Fruit fly (Drosophila melanogaster) whole organism, prepupa: ENCODE measurements around the gene CG7943.

ENCODE experiments used
- CG10631 ChIP-seq: fragments of 200-800 bp; sonication (Bioruptor generic); optimal IDR thresholded peaks from 2 replicates; lab custom pipeline; 2016; ENCODE audit warnings: missing biosample characterization, missing genetic modification characterization
- CG11294 ChIP-seq: fragments of 200-800 bp; sonication (Bioruptor generic); IDR thresholded peaks from 2 replicates; pipeline ENCODE4 v1.3.6; 2022; ENCODE audit warnings: missing biosample characterization, missing genetic modification characterization
- CG11902 ChIP-seq: fragments of 200-800 bp; sonication (Bioruptor generic); optimal IDR thresholded peaks from 3 replicates; lab custom pipeline; 2016; ENCODE audit warnings: missing biosample characterization, missing genetic modification characterization
- CG15336 ChIP-seq: fragments of 200-800 bp; sonication (Bioruptor generic); IDR thresholded peaks from 2 replicates; pipeline ENCODE4 v1.3.6; 2022; ENCODE audit warnings: missing biosample characterization, missing genetic modification characterization
- CG1621 ChIP-seq: fragments of 200-800 bp; sonication (Bioruptor generic); optimal IDR thresholded peaks from 3 replicates; lab custom pipeline; 2018; ENCODE audit warnings: missing biosample characterization, mild to moderate bottlenecking, missing genetic modification characterization
- CG16779 ChIP-seq: fragments of 200-800 bp; sonication (Bioruptor generic); optimal IDR thresholded peaks from 3 replicates; lab custom pipeline; 2017; ENCODE audit warnings: missing biosample characterization, mild to moderate bottlenecking, missing genetic modification characterization
- CG3032 ChIP-seq: fragments of 200-800 bp; optimal IDR thresholded peaks from 2 replicates; lab custom pipeline; 2019; ENCODE audit warnings: missing biosample characterization, mild to moderate bottlenecking, missing genetic modification characterization, moderate library complexity
- CG31627 ChIP-seq: fragments of 200-800 bp; sonication (Bioruptor generic); optimal IDR thresholded peaks from 3 replicates; lab custom pipeline; 2016; ENCODE audit warnings: missing biosample characterization, missing genetic modification characterization
- CG32006 ChIP-seq: fragments of 200-800 bp; sonication (Bioruptor generic); optimal IDR thresholded peaks from 3 replicates; lab custom pipeline; 2017; ENCODE audit warnings: missing biosample characterization, mild to moderate bottlenecking, missing genetic modification characterization
- CG3919 ChIP-seq: fragments of 200-800 bp; sonication (Bioruptor generic); optimal IDR thresholded peaks from 3 replicates; lab custom pipeline; 2016; ENCODE audit warnings: missing biosample characterization, missing genetic modification characterization
- CG4318 ChIP-seq: fragments of 200-800 bp; sonication (Bioruptor generic); optimal IDR thresholded peaks from 3 replicates; lab custom pipeline; 2017; ENCODE audit warnings: missing biosample characterization, mild to moderate bottlenecking, missing genetic modification characterization
- CG6163 ChIP-seq: fragments of 200-800 bp; sonication (Bioruptor generic); IDR thresholded peaks from 3 replicates; pipeline ENCODE4 v1.3.6; 2022; ENCODE audit warnings: missing biosample characterization, missing genetic modification characterization
- CG6276 ChIP-seq: fragments of 200-800 bp; sonication (Bioruptor generic); optimal IDR thresholded peaks from 2 replicates; lab custom pipeline; 2017; ENCODE audit warnings: missing biosample characterization, mild to moderate bottlenecking, missing genetic modification characterization
- CG6792 ChIP-seq: fragments of 200-800 bp; sonication (Bioruptor generic); optimal IDR thresholded peaks from 3 replicates; lab custom pipeline; 2016; ENCODE audit warnings: missing biosample characterization, missing genetic modification characterization
- CG6808 ChIP-seq: fragments of 200-800 bp; sonication (Bioruptor generic); optimal IDR thresholded peaks from 3 replicates; lab custom pipeline; 2017; ENCODE audit warnings: missing biosample characterization, missing genetic modification characterization, mild to moderate bottlenecking, moderate library complexity, missing genetic modification reagents
- CG6854 ChIP-seq: fragments of 200-800 bp; sonication (Bioruptor generic); optimal IDR thresholded peaks from 2 replicates; lab custom pipeline; 2017; ENCODE audit warnings: missing biosample characterization, mild to moderate bottlenecking, missing genetic modification characterization
- CG7368 ChIP-seq: fragments of 200-800 bp; sonication (Bioruptor generic); optimal IDR thresholded peaks from 3 replicates; lab custom pipeline; 2016; ENCODE audit warnings: missing biosample characterization, missing genetic modification characterization
- CG8119 ChIP-seq: fragments of 200-800 bp; sonication (Bioruptor generic); IDR thresholded peaks from 3 replicates; pipeline ENCODE4 v1.3.6; 2022; ENCODE audit warnings: missing biosample characterization, missing genetic modification characterization
- CG8319 ChIP-seq: fragments of 200-800 bp; sonication (Bioruptor generic); optimal IDR thresholded peaks from 3 replicates; lab custom pipeline; 2016; ENCODE audit warnings: missing biosample characterization, missing genetic modification characterization
- CG8632 ChIP-seq: fragments of 200-800 bp; sonication (Bioruptor generic); optimal IDR thresholded peaks from 3 replicates; lab custom pipeline; 2016; ENCODE audit warnings: missing biosample characterization, missing genetic modification characterization
- CG9139 ChIP-seq: fragments of 200-800 bp; sonication (Bioruptor generic); optimal IDR thresholded peaks from 3 replicates; lab custom pipeline; 2017; ENCODE audit warnings: missing biosample characterization, mild to moderate bottlenecking, missing genetic modification characterization
- Eip75B ChIP-seq: fragments of 200-800 bp; sonication (Bioruptor generic); optimal IDR thresholded peaks from 3 replicates; lab custom pipeline; 2016; ENCODE audit warnings: missing biosample characterization, missing genetic modification characterization
- Eip78C ChIP-seq: fragments of 200-800 bp; sonication (Bioruptor generic); peaks from one replicate; lab custom pipeline; 2016; ENCODE audit warnings: missing biosample characterization, missing genetic modification characterization
- Eip93F ChIP-seq: fragments of 200-800 bp; sonication (Bioruptor generic); optimal IDR thresholded peaks from 2 replicates; lab custom pipeline; 2016; ENCODE audit warnings: missing biosample characterization, mild to moderate bottlenecking, missing genetic modification characterization
- Ets21C ChIP-seq: fragments of 200-800 bp; sonication (Bioruptor generic); optimal IDR thresholded peaks from 3 replicates; lab custom pipeline; 2016; ENCODE audit warnings: missing biosample characterization, missing genetic modification characterization
- Ets96B ChIP-seq: fragments of 200-800 bp; optimal IDR thresholded peaks from 2 replicates; lab custom pipeline; 2019; ENCODE audit warnings: missing biosample characterization, mild to moderate bottlenecking, missing genetic modification characterization, moderate library complexity
- Gug ChIP-seq: fragments of 200-800 bp; sonication (Bioruptor generic); IDR thresholded peaks from 2 replicates; pipeline ENCODE4 v1.3.6; 2022; ENCODE audit warnings: missing biosample characterization, missing genetic modification characterization
- Hr38 ChIP-seq: sonication (Bioruptor generic); optimal IDR thresholded peaks from 2 replicates; lab custom pipeline; 2016; ENCODE audit warnings: missing biosample characterization, missing genetic modification characterization
- Hr39 ChIP-seq: fragments of 200-800 bp; sonication (Bioruptor generic); optimal IDR thresholded peaks from 2 replicates; lab custom pipeline; 2016; ENCODE audit warnings: missing biosample characterization, missing genetic modification characterization
- Hr4 ChIP-seq: fragments of 200-800 bp; sonication (Bioruptor generic); optimal IDR thresholded peaks from 3 replicates; lab custom pipeline; 2016; ENCODE audit warnings: missing biosample characterization, missing genetic modification characterization
- Lpt ChIP-seq: fragments of 200-800 bp; sonication (Bioruptor generic); optimal IDR thresholded peaks from 3 replicates; lab custom pipeline; 2016; ENCODE audit warnings: missing biosample characterization, missing genetic modification characterization
- Met ChIP-seq: fragments of 200-800 bp; sonication (Bioruptor generic); optimal IDR thresholded peaks from 3 replicates; lab custom pipeline; 2016; ENCODE audit warnings: missing biosample characterization, missing genetic modification characterization
- OdsH ChIP-seq: fragments of 200-800 bp; sonication (Bioruptor generic); optimal IDR thresholded peaks from 3 replicates; lab custom pipeline; 2016; ENCODE audit warnings: missing biosample characterization, missing genetic modification characterization
- Smox ChIP-seq: fragments of 200-800 bp; sonication (Bioruptor generic); optimal IDR thresholded peaks from 3 replicates; lab custom pipeline; 2016; ENCODE audit warnings: missing biosample characterization, missing genetic modification characterization
- Sox102F ChIP-seq: fragments of 200-800 bp; sonication (Bioruptor generic); optimal IDR thresholded peaks from 2 replicates; lab custom pipeline; 2016; ENCODE audit warnings: missing biosample characterization, mild to moderate bottlenecking, missing genetic modification characterization
- Sox14 ChIP-seq: fragments of 200-800 bp; sonication (Bioruptor generic); optimal IDR thresholded peaks from 3 replicates; lab custom pipeline; 2016; ENCODE audit warnings: missing biosample characterization, missing genetic modification characterization
- Sox15 ChIP-seq: fragments of 200-800 bp; sonication (Bioruptor generic); optimal IDR thresholded peaks from 3 replicates; lab custom pipeline; 2016; ENCODE audit warnings: missing biosample characterization, missing genetic modification characterization
- achi ChIP-seq: fragments of 200-800 bp; sonication (Bioruptor generic); optimal IDR thresholded peaks from 3 replicates; lab custom pipeline; 2016; ENCODE audit warnings: missing biosample characterization, missing genetic modification characterization
- acj6 ChIP-seq: fragments of 200-800 bp; sonication (Bioruptor generic); optimal IDR thresholded peaks from 3 replicates; lab custom pipeline; 2016; ENCODE audit warnings: missing biosample characterization, missing genetic modification characterization
- cyc ChIP-seq: fragments of 200-800 bp; sonication (Bioruptor generic); optimal IDR thresholded peaks from 3 replicates; lab custom pipeline; 2016; ENCODE audit warnings: missing biosample characterization, missing genetic modification characterization
- dsx ChIP-seq: fragments of 200-800 bp; optimal IDR thresholded peaks from 3 replicates; lab custom pipeline; 2019; ENCODE audit warnings: missing biosample characterization, mild to moderate bottlenecking, missing genetic modification characterization, moderate library complexity; ENCODE audit not compliant: poor library complexity, severe bottlenecking
- eg ChIP-seq: fragments of 200-800 bp; sonication (Bioruptor generic); IDR thresholded peaks from 3 replicates; pipeline ENCODE4 v1.3.6; 2022; ENCODE audit warnings: missing biosample characterization, missing genetic modification characterization
- esn ChIP-seq: fragments of 200-800 bp; sonication (Bioruptor generic); optimal IDR thresholded peaks from 2 replicates; lab custom pipeline; 2016; ENCODE audit warnings: missing biosample characterization, mild to moderate bottlenecking, missing genetic modification characterization, moderate library complexity
- fd59A ChIP-seq: fragments of 200-800 bp; sonication (Bioruptor generic); optimal IDR thresholded peaks from 2 replicates; lab custom pipeline; 2017; ENCODE audit warnings: missing biosample characterization, mild to moderate bottlenecking, missing genetic modification characterization, missing genetic modification reagents
- fd85E ChIP-seq: fragments of 200-800 bp; sonication (Bioruptor generic); optimal IDR thresholded peaks from 3 replicates; lab custom pipeline; 2016; ENCODE audit warnings: missing biosample characterization, missing genetic modification characterization
- fkh ChIP-seq: fragments of 200-800 bp; sonication (Bioruptor generic); optimal IDR thresholded peaks from 3 replicates; lab custom pipeline; 2017; ENCODE audit warnings: missing biosample characterization, mild to moderate bottlenecking, missing genetic modification characterization, moderate library complexity
- lz ChIP-seq: fragments of 200-800 bp; sonication (Bioruptor generic); optimal IDR thresholded peaks from 3 replicates; lab custom pipeline; 2016; ENCODE audit warnings: missing biosample characterization, missing genetic modification characterization
- net ChIP-seq: fragments of 200-800 bp; sonication (Bioruptor generic); optimal IDR thresholded peaks from 3 replicates; lab custom pipeline; 2016; ENCODE audit warnings: missing biosample characterization, missing genetic modification characterization
- pdm3 ChIP-seq: fragments of 200-800 bp; sonication (Bioruptor generic); optimal IDR thresholded peaks from 3 replicates; lab custom pipeline; 2016; ENCODE audit warnings: missing biosample characterization, missing genetic modification characterization
- salr ChIP-seq, 2 experiments: fragments of 200-800 bp; sonication (Bioruptor generic); optimal IDR thresholded peaks; 3 replicates each; lab custom pipeline; 2016 to 2018; ENCODE audit warnings: missing biosample characterization in 2 of 2, missing genetic modification characterization in 2 of 2, mild to moderate bottlenecking in 1 of 2
- ss ChIP-seq, 2 experiments: fragments of 200-800 bp; sonication (Bioruptor generic); optimal IDR thresholded peaks; 2 replicates in 1 of 2; 3 replicates in 1 of 2; lab custom pipeline; 2017 to 2018; ENCODE audit warnings: mild to moderate bottlenecking in 2 of 2, missing biosample characterization in 2 of 2, missing genetic modification characterization in 2 of 2, moderate library complexity in 1 of 2
- svp ChIP-seq: fragments of 200-800 bp; sonication (Bioruptor generic); peaks from one replicate; lab custom pipeline; 2016; ENCODE audit warnings: missing biosample characterization, missing genetic modification characterization
- vri ChIP-seq: fragments of 200-800 bp; sonication (Bioruptor generic); optimal IDR thresholded peaks from 3 replicates; lab custom pipeline; 2016; ENCODE audit warnings: missing biosample characterization, mild to moderate bottlenecking, missing genetic modification characterization

The CG7943 gene

dm6 chr3R:30095855-30096254, 49.6 kb downstream of the CG7943 start:
- TF ChIP-seq CG9139 (peak; percentile 37), dsx (GFP tag; lab: Kevin White, UChicago) (peak; percentile 38), Hr4 (peak; percentile 94), CG6854 (GFP tag; lab: Kevin White, UChicago) (no peak), vri (GFP tag; lab: Kevin White, UChicago) (no peak), Sox15 (peak; percentile 1), CG31627 (GFP tag; lab: Kevin White, UChicago) (peak; percentile 41), acj6 (peak; percentile 78), CG8632 (GFP tag; lab: Kevin White, UChicago) (peak; percentile 42), CG11294 (GFP tag; lab: Robert Waterston, UW) (peak; percentile 90), CG3032 (tag; lab: Kevin White, UChicago) (peak; percentile 78), CG4318 (GFP tag; lab: Kevin White, UChicago) (peak; percentile 88), CG15336 (GFP tag; lab: Robert Waterston, UW) (peak; percentile 95), salr (GFP tag; optimal IDR thresholded peaks at IDR 0.05; lab: Kevin White, UChicago) (peak; percentile 72 to 75), CG7368 (peak; percentile 83), OdsH (GFP tag; lab: Kevin White, UChicago) (peak; percentile 81), ss (GFP tag; optimal IDR thresholded peaks at IDR 0.05; lab: Kevin White, UChicago) (peak; percentile 58 to 68), CG6808 (peak; percentile 75), Hr39 (GFP tag; lab: Kevin White, UChicago) (peak; percentile 54), Hr38 (GFP tag; lab: Kevin White, UChicago) (peak; percentile 62), Sox14 (peak; percentile 82), Eip78C (GFP tag; lab: Kevin White, UChicago) (peak; percentile 77), CG32006 (GFP tag; lab: Kevin White, UChicago) (peak; percentile 94), Gug (GFP tag; lab: Robert Waterston, UW) (peak; percentile 92), fkh (no peak), svp (GFP tag; lab: Kevin White, UChicago) (no peak), Smox (GFP tag; lab: Kevin White, UChicago) (peak; percentile 16), cyc (peak; percentile 44), net (GFP tag; lab: Kevin White, UChicago) (peak; percentile 86), eg (GFP tag; lab: Robert Waterston, UW) (peak; percentile 98), Eip75B (GFP tag; lab: Kevin White, UChicago) (peak; percentile 75), CG16779 (tag; lab: Kevin White, UChicago) (peak; percentile 72), pdm3 (GFP tag; lab: Kevin White, UChicago) (peak; percentile 83), Ets21C (peak; percentile 29), Ets96B (tag; lab: Kevin White, UChicago) (peak; percentile 79), CG6163 (GFP tag; lab: Robert Waterston, UW) (peak; percentile 96), CG8119 (GFP tag; lab: Robert Waterston, UW) (peak; percentile 91), achi (peak; percentile 85), CG1621 (tag; lab: Kevin White, UChicago) (peak; percentile 84), Sox102F (peak; percentile 13), CG10631 (GFP tag; lab: Kevin White, UChicago) (peak; percentile 78), esn (peak; percentile 58), CG6792 (GFP tag; lab: Kevin White, UChicago) (peak; percentile 62), Met (GFP tag; lab: Kevin White, UChicago) (peak; percentile 53), fd85E (GFP tag; lab: Kevin White, UChicago) (no peak), CG6276 (peak; percentile 92), CG3919 (GFP tag; lab: Kevin White, UChicago) (peak; percentile 87), Lpt (GFP tag; lab: Kevin White, UChicago) (peak; percentile 84), fd59A (GFP tag; lab: Kevin White, UChicago) (peak; percentile 73), lz (peak; percentile 65), CG8319 (GFP tag; lab: Kevin White, UChicago) (peak; percentile 30), CG11902 (GFP tag; lab: Kevin White, UChicago) (peak; percentile 16), Eip93F (GFP tag; lab: Kevin White, UChicago) (no peak)
